Worm (Caenorhabditis elegans): ENCODE data around the gene C45G9.10.

C45G9.10 gene

DNA sequence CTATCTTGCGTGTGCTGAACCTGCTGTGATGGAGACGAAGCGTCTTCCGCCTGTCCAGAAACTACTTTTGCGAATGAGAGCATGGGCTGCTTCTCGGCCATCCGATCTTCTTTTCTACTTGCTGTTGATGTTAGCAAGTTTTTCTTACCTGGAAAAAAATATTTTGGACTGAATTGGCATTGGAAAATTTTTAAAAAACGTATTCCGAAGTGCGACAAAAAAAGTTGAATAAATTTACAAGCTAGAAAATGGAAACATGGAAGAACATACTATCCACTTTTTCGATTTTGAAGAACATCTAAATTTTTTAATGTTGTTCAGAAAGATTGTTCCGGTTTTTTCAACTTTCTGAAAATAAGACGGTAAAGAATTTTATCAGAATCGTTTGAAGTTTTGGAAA is 44.1 kb downstream of the C45G9.10 start, which contains the start of gene larp-1:
TSS of gene larp-1 (minus strand) at position 101 of the 400 bp plus-strand sequence.
- TF ChIP-seq pqm-1 (tag; optimal IDR thresholded peaks at IDR 0.05) (no peak), ceh-18 (tag; optimal IDR thresholded peaks at IDR 0.05) (no peak), ceh-6 (GFP tag; optimal IDR thresholded peaks at IDR 0.05) (no peak), sox-4 (tag; optimal IDR thresholded peaks at IDR 0.05) (no peak)

ce11 chrIII:5013915-5014346 is 47.8 kb downstream of the C45G9.10 start:
- TF ChIP-seq ceh-45 (GFP tag; IDR thresholded peaks at IDR 0.05) (no peak), elt-2 (tag; optimal IDR thresholded peaks at IDR 0.05) (peak; percentile 20), tbx-2 (tag; optimal IDR thresholded peaks at IDR 0.05) (peak; percentile 97), sdc-2 (tag; optimal IDR thresholded peaks at IDR 0.05) (peak; percentile 66), lin-11 (tag; optimal IDR thresholded peaks at IDR 0.05) (no peak), K02D7.2 (tag; optimal IDR thresholded peaks at IDR 0.05) (no peak), ceh-6 (GFP tag; optimal IDR thresholded peaks at IDR 0.05) (no peak), K09A11.1 (tag; optimal IDR thresholded peaks at IDR 0.05; ENCODE audit: insufficient read depth) (peak; percentile 28), odd-2 (tag; optimal IDR thresholded peaks at IDR 0.05) (peak; percentile 29), npax-4 (tag; optimal IDR thresholded peaks at IDR 0.05) (no peak), C08G9.2 (tag; optimal IDR thresholded peaks at IDR 0.05) (peak; percentile 48), ceh-18 (tag; optimal IDR thresholded peaks at IDR 0.05) (peak; percentile 96), hlh-6 (tag; optimal IDR thresholded peaks at IDR 0.05) (peak; percentile 54), nfya-1 (tag; optimal IDR thresholded peaks at IDR 0.05) (peak; percentile 96), ceh-34 (tag; optimal IDR thresholded peaks at IDR 0.05) (peak; percentile 91), ceh-31 (tag; optimal IDR thresholded peaks at IDR 0.05) (peak; percentile 98), fkh-6 (tag; optimal IDR thresholded peaks at IDR 0.05) (no peak), pha-2 (tag; optimal IDR thresholded peaks at IDR 0.05) (peak; percentile 70), T23F11.4 (GFP tag; optimal IDR thresholded peaks at IDR 0.05) (peak; percentile 51), unc-3 (GFP tag; conservative IDR thresholded peaks at IDR 0.05) (no peak), unc-3 (tag; optimal IDR thresholded peaks at IDR 0.05) (no peak), syd-9 (tag; optimal IDR thresholded peaks at IDR 0.05) (peak; percentile 83), pat-9 (tag; optimal IDR thresholded peaks at IDR 0.05) (no peak), ceh-14 (tag; optimal IDR thresholded peaks at IDR 0.05) (peak; percentile 87), pag-3 (tag; optimal IDR thresholded peaks at IDR 0.05; ENCODE audit: borderline replicate concordance) (peak; percentile 51), ttx-3 (tag; optimal IDR thresholded peaks at IDR 0.05) (no peak), ets-4 (tag; optimal IDR thresholded peaks at IDR 0.05) (peak; percentile 84), rnt-1 (tag; optimal IDR thresholded peaks at IDR 0.05) (peak; percentile 90), pqm-1 (tag; optimal IDR thresholded peaks at IDR 0.05) (peak; percentile 23), tbx-7 (tag; optimal IDR thresholded peaks at IDR 0.05) (no peak), unc-86 (tag; optimal IDR thresholded peaks at IDR 0.05) (no peak), ztf-16 (tag; optimal IDR thresholded peaks at IDR 0.05) (no peak), elt-4 (tag; optimal IDR thresholded peaks at IDR 0.05) (no peak), ceh-22 (tag; optimal IDR thresholded peaks at IDR 0.05) (no peak), ama-1 (optimal IDR thresholded peaks at IDR 0.05) (no peak), hlh-15 (tag; optimal IDR thresholded peaks at IDR 0.05) (no peak), zip-5 (tag; optimal IDR thresholded peaks at IDR 0.05) (no peak), unc-55 (GFP tag; optimal IDR thresholded peaks at IDR 0.05) (peak; percentile 96), pros-1 (tag; optimal IDR thresholded peaks at IDR 0.05) (peak; percentile 84), ceh-30 (tag; optimal IDR thresholded peaks at IDR 0.05) (no peak), ceh-24 (tag; optimal IDR thresholded peaks at IDR 0.05) (no peak), hlh-8 (tag; optimal IDR thresholded peaks at IDR 0.05) (peak; percentile 65), Y22D7AL.16 (tag; optimal IDR thresholded peaks at IDR 0.05) (no peak), ceh-2 (tag; optimal IDR thresholded peaks at IDR 0.05) (peak; percentile 70), pax-1 (tag; optimal IDR thresholded peaks at IDR 0.05) (peak; percentile 67), hlh-30 (tag; optimal IDR thresholded peaks at IDR 0.05; ENCODE audit: insufficient read depth) (peak; percentile 73), mec-3 (tag; optimal IDR thresholded peaks at IDR 0.05; ENCODE audit: borderline replicate concordance) (peak; percentile 38), pha-4 (tag; optimal IDR thresholded peaks at IDR 0.05) (no peak), dve-1 (tag; optimal IDR thresholded peaks at IDR 0.05) (peak; percentile 38), fkh-10 (GFP tag; optimal IDR thresholded peaks at IDR 0.05) (peak; percentile 35)

Data from whole organism, late embryonic.